Fruit fly (Drosophila melanogaster) S2 (cell line): ENCODE measurements around the gene CG13653.

ENCODE experiments used
- CG8478 ChIP-seq: fragments of >200 bp; optimal IDR thresholded peaks from 2 replicates; lab custom pipeline; 2018
- CTCF ChIP-seq, 2 experiments: fragments of >200 bp; optimal IDR thresholded peaks; 2 replicates each; lab custom pipeline; 2018

- no peak for TF ChIP-seq CTCF (optimal IDR thresholded peaks at IDR 0.05; lab: Kevin White, UChicago)
- no peak for TF ChIP-seq CG8478 (lab: Kevin White, UChicago)
Measured at dm6 chr3R:25208767-25209075, 13.4 kb downstream of the CG13653 start.
